Worm (Caenorhabditis elegans) whole organism, L4/young adult: Measurements from ENCODE around the gene F56D5.6.

ENCODE experiments used
- W03F9.2 ChIP-seq: fragments of 150-350 bp; optimal IDR thresholded peaks from 2 replicates; lab custom pipeline; 2014; ENCODE audit warnings: missing biosample characterization, missing genetic modification characterization
- dao-5 ChIP-seq: sonication (generic microtip); optimal IDR thresholded peaks from 2 replicates; lab custom pipeline; 2016; ENCODE audit warnings: missing genotype, missing genetic modification characterization, moderate library complexity, missing compliant biosample characterization
- him-1 ChIP-seq: sonication (generic microtip); optimal IDR thresholded peaks from 2 replicates; lab custom pipeline; 2016; ENCODE audit warnings: missing genotype, missing genetic modification reagents, missing genetic modification characterization, missing compliant biosample characterization

ce11 chrIV:9353728-9354127 lies 48.0 kb upstream of the F56D5.6 start:
- TF ChIP-seq dao-5 (tag; lab: Kevin White, UChicago) (no peak), W03F9.2 (no peak), him-1 (tag; lab: Kevin White, UChicago) (no peak)
